Worm (Caenorhabditis elegans): ENCODE measurements around the gene T24A6.17.
"Not testable (repeated sequence)": the region's sequence is repeated elsewhere in the genome, so short reads cannot be mapped to it uniquely, and the experiment has no call there.

DNA sequence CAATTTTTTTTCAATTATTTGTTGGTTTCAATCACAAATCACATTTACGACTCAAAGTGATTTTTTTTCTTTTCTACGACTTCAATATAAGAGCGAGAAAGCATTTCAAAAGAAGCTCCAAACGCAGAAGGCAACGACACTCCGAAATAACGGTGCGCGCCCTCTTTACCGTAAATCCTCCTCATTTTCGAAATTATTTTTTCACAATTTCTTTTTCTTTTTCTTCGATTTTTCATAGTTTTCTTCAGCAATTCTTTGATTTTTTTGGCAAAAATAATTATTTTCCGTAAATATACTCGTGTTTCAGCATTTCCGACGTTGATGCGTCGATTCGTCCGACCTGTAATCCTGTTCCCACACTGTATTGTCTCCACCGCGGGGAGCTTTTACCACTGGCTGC lies 6.5 kb upstream of the T24A6.17 start, which contains the start of gene F40C5.2:
- TF ChIP-seq elt-3 (tag; optimal IDR thresholded peaks at IDR 0.05); snpc-4 (tag; optimal IDR thresholded peaks at IDR 0.05); nhr-28 (tag; optimal IDR thresholded peaks at IDR 0.05); lsy-2 (tag; optimal IDR thresholded peaks at IDR 0.05); mls-2 (tag; optimal IDR thresholded peaks at IDR 0.05); ces-1 (GFP tag; optimal IDR thresholded peaks at IDR 0.05); unc-62 (GFP tag; optimal IDR thresholded peaks at IDR 0.05); blmp-1 (tag; optimal IDR thresholded peaks at IDR 0.05); elt-1 (tag; optimal IDR thresholded peaks at IDR 0.05; ENCODE audit: borderline replicate concordance, insufficient read depth); sem-2 (GFP tag; optimal IDR thresholded peaks at IDR 0.05); ceh-83 (GFP tag; optimal IDR thresholded peaks at IDR 0.05); pha-4 (tag; optimal IDR thresholded peaks at IDR 0.05); nhr-12 (tag; optimal IDR thresholded peaks at IDR 0.05); unc-39 (tag; optimal IDR thresholded peaks at IDR 0.05): not testable (repeated sequence)

Measured in whole organism, mixed stage, embryonic.